Worm (Caenorhabditis elegans) whole organism, mixed stage, embryonic: ENCODE results near the gene F14F9.3.

Experiments used
- M03D4.4 ChIP-seq: sonication (generic microtip); optimal IDR thresholded peaks from 2 replicates; lab custom pipeline; 2017; ENCODE audit warnings: mild to moderate bottlenecking, missing genetic modification characterization, missing compliant biosample characterization
- blmp-1 ChIP-seq: fragments of 150-350 bp; optimal IDR thresholded peaks from 2 replicates; lab custom pipeline; 2014; ENCODE audit warnings: missing biosample characterization, missing genetic modification characterization
- lsy-2 ChIP-seq: fragments of 150-350 bp; optimal IDR thresholded peaks from 2 replicates; lab custom pipeline; 2014; ENCODE audit warnings: missing biosample characterization, missing genetic modification characterization
- nhr-12 ChIP-seq: fragments of 150-350 bp; optimal IDR thresholded peaks from 2 replicates; lab custom pipeline; 2014; ENCODE audit warnings: missing biosample characterization, missing genetic modification characterization
- nhr-28 ChIP-seq: fragments of 150-350 bp; optimal IDR thresholded peaks from 2 replicates; lab custom pipeline; 2014; ENCODE audit warnings: missing biosample characterization, missing genetic modification characterization
- snpc-4 ChIP-seq: fragments of 150-350 bp; optimal IDR thresholded peaks from 2 replicates; lab custom pipeline; 2014; ENCODE audit warnings: missing biosample characterization, missing genetic modification characterization
- sptf-1 ChIP-seq: sonication (generic microtip); optimal IDR thresholded peaks from 2 replicates; lab custom pipeline; 2017; ENCODE audit warnings: mild to moderate bottlenecking, missing genetic modification characterization, moderate library complexity, missing compliant biosample characterization

DNA sequence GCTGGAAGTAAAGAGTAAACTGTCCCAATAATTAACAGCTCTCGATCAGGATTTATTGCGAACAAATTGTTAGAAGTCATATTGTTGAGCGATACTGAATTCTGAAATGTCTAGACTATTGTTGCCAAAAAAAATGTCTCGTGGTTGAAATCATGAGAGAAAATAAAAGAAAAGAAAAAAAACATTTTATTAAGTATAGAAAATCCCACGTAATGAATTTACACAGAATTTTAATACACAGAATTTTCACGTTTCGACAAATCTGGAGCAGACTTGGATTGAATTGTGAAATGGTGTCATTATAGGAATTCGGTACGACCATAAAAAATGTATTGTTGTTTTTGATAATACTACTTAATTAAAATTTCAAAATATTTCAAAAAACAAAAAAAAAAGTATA, 34.8 kb downstream of the F14F9.3 start, which contains the start of gene srt-65:
- TF ChIP-seq lsy-2 (tag; lab: Kevin White, UChicago) = no peak
- TF ChIP-seq sptf-1 (tag; lab: Kevin White, UChicago) = no peak
- TF ChIP-seq M03D4.4 (tag; lab: Kevin White, UChicago) = no peak
- TF ChIP-seq snpc-4 (tag; lab: Kevin White, UChicago) = no peak
- no peak for TF ChIP-seq nhr-28
- no peak for TF ChIP-seq nhr-12
- TF ChIP-seq blmp-1 = no peak
